Worm (Caenorhabditis elegans): ENCODE data around the gene tbc-19.

- TF ChIP-seq ZK546.5 (tag; optimal IDR thresholded peaks at IDR 0.05) (no peak), ztf-4 (tag; optimal IDR thresholded peaks at IDR 0.05) (no peak), nhr-237 (tag; optimal IDR thresholded peaks at IDR 0.05) (no peak), unc-62 (GFP tag; optimal IDR thresholded peaks at IDR 0.05) (no peak), fkh-10 (GFP tag; optimal IDR thresholded peaks at IDR 0.05) (no peak)
Observed at ce11 chrX:14028492-14028891, 16.2 kb upstream of the tbc-19 start.
